Fruit fly (Drosophila melanogaster): Measurements from ENCODE around the gene CG34028.

The CG34028 gene

DNA sequence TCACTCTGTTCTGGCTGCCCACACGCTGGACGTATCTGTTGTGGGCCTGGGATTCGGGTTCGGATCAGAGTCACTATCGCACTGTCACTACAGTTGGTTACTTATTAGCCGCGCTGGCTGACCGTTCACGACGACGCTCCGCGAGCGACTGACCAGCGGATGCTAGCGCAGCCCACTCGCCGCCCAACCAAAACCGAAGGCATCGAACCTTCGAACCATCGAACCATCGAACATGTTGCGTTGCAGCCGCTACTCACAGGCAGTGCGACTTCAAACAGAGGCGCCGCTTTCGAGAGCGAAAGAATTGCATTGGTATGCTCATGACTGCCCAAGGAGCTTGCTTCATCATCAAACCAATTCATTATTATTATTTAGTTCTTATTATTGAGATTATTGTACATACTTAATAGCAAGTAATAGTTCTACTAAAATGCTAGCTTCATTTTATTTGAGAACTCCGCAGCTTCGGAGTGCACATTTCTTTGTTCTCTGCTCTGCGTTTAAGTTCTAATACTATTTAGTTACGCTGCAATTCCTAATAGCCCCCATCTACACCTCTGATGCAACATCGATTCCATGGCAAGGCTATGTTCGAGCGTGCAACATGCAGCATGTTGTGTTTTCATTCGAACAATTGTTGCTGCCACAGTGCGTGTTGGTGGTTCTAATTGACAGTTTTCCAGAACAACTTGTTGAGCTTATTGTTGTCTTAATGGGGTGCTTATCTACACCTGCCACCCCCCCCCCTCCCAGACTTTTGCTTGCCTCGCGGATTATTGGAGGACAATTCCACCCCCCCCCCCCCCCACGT, 11.1 kb upstream of the CG34028 start, which contains the start of gene mgl (continued):
- peak; percentile 82 for TF ChIP-seq Sox102F (GFP tag; optimal IDR thresholded peaks at IDR 0.05)
- peak; percentile 96 for TF ChIP-seq CG15336 (GFP tag; IDR thresholded peaks at IDR 0.05)
- TF ChIP-seq Ets96B (tag; optimal IDR thresholded peaks at IDR 0.05) = peak; percentile 94
- TF ChIP-seq Eip93F (GFP tag; optimal IDR thresholded peaks at IDR 0.05) = peak; percentile 57
- TF ChIP-seq achi (GFP tag; optimal IDR thresholded peaks at IDR 0.05) = peak; percentile 96
- peak; percentile 68 for TF ChIP-seq vri (GFP tag; optimal IDR thresholded peaks at IDR 0.05)
- TF ChIP-seq CG10669 (GFP tag; optimal IDR thresholded peaks at IDR 0.05) = peak; percentile 95
- peak; percentile 94 for TF ChIP-seq svp (GFP tag)
- TF ChIP-seq CG8119 (GFP tag; IDR thresholded peaks at IDR 0.05) = peak; percentile 97
- peak; percentile 79 for TF ChIP-seq fd85E (GFP tag; optimal IDR thresholded peaks at IDR 0.05)
- TF ChIP-seq dsx (GFP tag; optimal IDR thresholded peaks at IDR 0.05; ENCODE audit: poor library complexity, severe bottlenecking) = peak; percentile 89
- peak; percentile 96 for TF ChIP-seq pdm3 (GFP tag; optimal IDR thresholded peaks at IDR 0.05)
- TF ChIP-seq CG10631 (GFP tag; optimal IDR thresholded peaks at IDR 0.05) = peak; percentile 97
- TF ChIP-seq CG1621 (tag; optimal IDR thresholded peaks at IDR 0.05) = peak; percentile 91
- peak; percentile 92 for TF ChIP-seq CG6808 (GFP tag; optimal IDR thresholded peaks at IDR 0.05)
- peak; percentile 89 for TF ChIP-seq Smox (GFP tag; optimal IDR thresholded peaks at IDR 0.05)
- peak; percentile 97 for TF ChIP-seq net (GFP tag; optimal IDR thresholded peaks at IDR 0.05)
- peak; percentile 92 for TF ChIP-seq Met (GFP tag; optimal IDR thresholded peaks at IDR 0.05)
- peak; percentile 90 for TF ChIP-seq CG8319 (GFP tag; optimal IDR thresholded peaks at IDR 0.05)
- TF ChIP-seq CG6792 (GFP tag; optimal IDR thresholded peaks at IDR 0.05) = peak; percentile 93
- TF ChIP-seq lz (GFP tag; optimal IDR thresholded peaks at IDR 0.05) = peak; percentile 92
- peak; percentile 91 for TF ChIP-seq esn (GFP tag; optimal IDR thresholded peaks at IDR 0.05)
- TF ChIP-seq CG31627 (GFP tag; optimal IDR thresholded peaks at IDR 0.05) = peak; percentile 87
- peak; percentile 77 for TF ChIP-seq Ets21C (GFP tag; optimal IDR thresholded peaks at IDR 0.05)
- TF ChIP-seq CG4318 (GFP tag; optimal IDR thresholded peaks at IDR 0.05) = peak; percentile 99
- peak; percentile 94 for TF ChIP-seq CG8632 (GFP tag; optimal IDR thresholded peaks at IDR 0.05)
- peak; percentile 92 for TF ChIP-seq CG3032 (tag; optimal IDR thresholded peaks at IDR 0.05)
- TF ChIP-seq topi (GFP tag; optimal IDR thresholded peaks at IDR 0.05) = peak; percentile 89
- no peak for TF ChIP-seq Hr38 (GFP tag; optimal IDR thresholded peaks at IDR 0.05)
- TF ChIP-seq CG6854 (GFP tag; optimal IDR thresholded peaks at IDR 0.05) = peak; percentile 74
- TF ChIP-seq CG11902 (GFP tag; optimal IDR thresholded peaks at IDR 0.05) = peak; percentile 84

DNA sequence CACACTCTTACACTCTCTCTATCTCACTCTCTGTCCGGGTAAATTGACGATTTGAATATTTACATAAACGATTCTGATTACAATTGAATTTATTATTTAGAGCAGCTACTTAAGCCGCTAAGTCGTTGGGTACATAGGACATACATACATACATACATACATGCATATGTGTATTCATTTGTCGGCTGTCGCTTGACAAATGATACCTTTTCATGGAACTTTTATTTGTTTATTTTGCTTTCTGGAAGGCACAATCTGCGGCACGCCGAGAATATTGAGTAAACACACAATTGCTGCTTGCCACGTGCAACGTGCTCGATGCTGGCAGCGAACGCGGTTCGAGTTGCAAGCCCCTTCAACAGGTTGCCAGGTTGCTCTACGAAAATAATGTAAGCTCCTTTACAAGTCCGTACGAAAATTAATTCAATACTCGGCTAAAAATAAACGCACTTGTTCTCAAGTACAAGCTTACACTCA, 10.5 kb upstream of the CG34028 start:
- TF ChIP-seq CG7368 (GFP tag; optimal IDR thresholded peaks at IDR 0.05) (no peak), CG6808 (GFP tag; optimal IDR thresholded peaks at IDR 0.05) (no peak), CG6276 (GFP tag; optimal IDR thresholded peaks at IDR 0.05) (no peak), fkh (GFP tag; optimal IDR thresholded peaks at IDR 0.05) (peak; percentile 80), dsx (GFP tag; optimal IDR thresholded peaks at IDR 0.05; ENCODE audit: poor library complexity, severe bottlenecking) (no peak), acj6 (GFP tag; optimal IDR thresholded peaks at IDR 0.05) (no peak), Ets96B (tag; optimal IDR thresholded peaks at IDR 0.05) (no peak), Eip78C (GFP tag) (peak; percentile 58), CG3919 (GFP tag; optimal IDR thresholded peaks at IDR 0.05) (no peak)

DNA sequence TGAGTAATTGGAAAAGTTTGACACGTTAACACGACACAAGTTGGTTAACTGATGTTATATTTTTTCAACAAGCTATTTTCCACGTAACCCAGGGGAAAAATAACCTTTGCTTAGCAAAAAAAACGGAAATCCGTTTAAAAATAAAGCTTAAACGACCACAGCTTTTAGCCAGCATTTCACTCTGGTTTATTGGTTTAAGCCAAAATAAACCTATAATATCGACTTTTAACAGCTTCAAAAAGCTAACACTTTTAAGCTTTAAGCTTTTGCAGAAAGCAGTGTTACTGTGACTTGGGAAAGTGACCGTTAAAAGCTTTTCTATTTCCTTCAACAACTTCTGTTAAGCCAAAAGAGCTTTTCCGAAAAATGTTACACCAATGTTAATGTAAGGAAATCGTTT, 9.0 kb upstream of the CG34028 start:
- TF ChIP-seq Eip78C (GFP tag) (peak; percentile 17), CG31627 (GFP tag; optimal IDR thresholded peaks at IDR 0.05) (no peak)
